Fruit fly (Drosophila melanogaster) whole organism, wandering third instar larva: ENCODE data around the gene Ire1.

Experiments
- Hnf4 ChIP-seq: fragments of 200-800 bp; sonication (Bioruptor generic); optimal IDR thresholded peaks from 2 replicates; lab custom pipeline; 2016; ENCODE audit warnings: missing biosample characterization, mild to moderate bottlenecking, missing genetic modification characterization
- Hr78 ChIP-seq: fragments of >200 bp; optimal IDR thresholded peaks from 2 replicates; lab custom pipeline; 2017; ENCODE audit warnings: missing biosample characterization, missing genetic modification characterization
- Myc ChIP-seq: fragments of >200 bp; optimal IDR thresholded peaks from 2 replicates; lab custom pipeline; 2017
- fru ChIP-seq: fragments of 200-800 bp; sonication (Bioruptor generic); optimal IDR thresholded peaks from 3 replicates; lab custom pipeline; 2016; ENCODE audit warnings: missing biosample characterization, mild to moderate bottlenecking, missing genetic modification characterization
- lola ChIP-seq: fragments of >200 bp; optimal IDR thresholded peaks from 2 replicates; lab custom pipeline; 2017; ENCODE audit warnings: missing biosample characterization, missing genetic modification characterization
- usp ChIP-seq: fragments of >200 bp; optimal IDR thresholded peaks from 2 replicates; lab custom pipeline; 2017; ENCODE audit warnings: missing biosample characterization, missing genetic modification characterization
- woc ChIP-seq: sonication (Bioruptor generic); optimal IDR thresholded peaks from 2 replicates; lab custom pipeline; 2016; ENCODE audit warnings: missing biosample characterization, mild to moderate bottlenecking, missing genetic modification characterization

DNA sequence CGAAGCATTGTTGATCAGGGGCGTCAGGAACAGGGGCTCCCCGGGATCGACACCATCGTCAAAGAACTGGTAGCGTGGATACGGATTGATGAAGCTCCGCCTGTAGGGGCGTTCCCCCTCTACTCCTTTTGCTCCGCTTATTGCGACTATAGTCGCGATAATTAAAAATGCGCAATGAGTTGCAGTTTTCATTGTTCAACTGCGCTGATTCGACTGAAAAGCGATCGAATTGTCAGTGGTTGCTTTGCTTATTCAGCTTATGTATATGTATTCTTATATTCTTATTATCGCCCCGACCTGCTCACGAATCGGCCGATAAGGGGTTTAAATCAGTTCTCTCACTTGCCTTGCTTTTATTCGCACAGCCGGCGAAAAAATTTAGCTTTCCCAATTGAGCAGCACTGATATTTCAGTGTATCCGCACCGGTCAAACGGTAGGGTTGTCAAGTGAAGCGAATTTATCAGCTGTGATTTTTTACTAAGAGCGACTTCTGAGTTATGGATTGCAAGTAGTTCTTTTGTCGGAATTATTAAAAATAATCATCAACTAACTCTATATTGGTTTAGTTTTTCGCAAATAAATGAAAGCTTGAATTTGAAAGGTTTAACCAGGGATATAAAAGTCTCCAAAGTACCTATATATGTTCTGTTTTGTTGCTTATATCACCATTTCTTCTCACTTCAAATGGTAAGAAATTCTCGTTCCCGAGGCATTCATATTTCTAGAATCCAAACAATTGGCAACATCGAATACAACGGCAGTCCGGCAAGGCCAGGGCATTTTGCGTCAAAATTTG, 3.1 kb upstream of the Ire1 start, which contains the start of the genes CG4572 and CG4686:
- no peak for TF ChIP-seq Hr78 (GFP tag; lab: Kevin White, UChicago)
- no peak for TF ChIP-seq usp (GFP tag; lab: Kevin White, UChicago)
- no peak for TF ChIP-seq Hnf4 (GFP tag; lab: Kevin White, UChicago)
- TF ChIP-seq Myc = peak; percentile 26
- TF ChIP-seq fru = peak; percentile 83
- peak; percentile 89 for TF ChIP-seq woc (GFP tag; lab: Kevin White, UChicago)
- no peak for TF ChIP-seq lola (GFP tag; lab: Kevin White, UChicago)
